Worm (Caenorhabditis elegans) whole organism, mixed stage, embryonic: ENCODE data around the gene sams-3.

ENCODE experiments used
- blmp-1 ChIP-seq: fragments of 150-350 bp; optimal IDR thresholded peaks from 2 replicates; lab custom pipeline; 2014; ENCODE audit warnings: missing biosample characterization, missing genetic modification characterization
- elt-3 ChIP-seq: fragments of 150-350 bp; optimal IDR thresholded peaks from 2 replicates; lab custom pipeline; 2014; ENCODE audit warnings: missing biosample characterization, missing genetic modification characterization
- lin-13 ChIP-seq: fragments of 150-350 bp; optimal IDR thresholded peaks from 2 replicates; lab custom pipeline; 2014; ENCODE audit warnings: missing biosample characterization, missing genetic modification characterization
- lsy-2 ChIP-seq: fragments of 150-350 bp; optimal IDR thresholded peaks from 2 replicates; lab custom pipeline; 2014; ENCODE audit warnings: missing biosample characterization, missing genetic modification characterization
- mls-2 ChIP-seq: sonication (generic microtip); optimal IDR thresholded peaks from 2 replicates; lab custom pipeline; 2016; ENCODE audit warnings: mild to moderate bottlenecking, missing genetic modification characterization, moderate library complexity, missing compliant biosample characterization
- nhr-12 ChIP-seq: fragments of 150-350 bp; optimal IDR thresholded peaks from 2 replicates; lab custom pipeline; 2014; ENCODE audit warnings: missing biosample characterization, missing genetic modification characterization
- nhr-76 ChIP-seq: sonication (generic microtip); optimal IDR thresholded peaks from 2 replicates; lab custom pipeline; 2017; ENCODE audit warnings: missing biosample characterization, missing genetic modification characterization
- pha-4 ChIP-seq: fragments of 150-350 bp; optimal IDR thresholded peaks from 2 replicates; lab custom pipeline; 2018; ENCODE audit warnings: missing biosample characterization, missing genetic modification reagents, missing genetic modification characterization
- snpc-4 ChIP-seq: fragments of 150-350 bp; optimal IDR thresholded peaks from 2 replicates; lab custom pipeline; 2014; ENCODE audit warnings: missing biosample characterization, missing genetic modification characterization
- unc-62 ChIP-seq: fragments of 150-350 bp; optimal IDR thresholded peaks from 2 replicates; lab custom pipeline; 2014; ENCODE audit warnings: missing biosample characterization, missing genetic modification reagents, missing genetic modification characterization

DNA sequence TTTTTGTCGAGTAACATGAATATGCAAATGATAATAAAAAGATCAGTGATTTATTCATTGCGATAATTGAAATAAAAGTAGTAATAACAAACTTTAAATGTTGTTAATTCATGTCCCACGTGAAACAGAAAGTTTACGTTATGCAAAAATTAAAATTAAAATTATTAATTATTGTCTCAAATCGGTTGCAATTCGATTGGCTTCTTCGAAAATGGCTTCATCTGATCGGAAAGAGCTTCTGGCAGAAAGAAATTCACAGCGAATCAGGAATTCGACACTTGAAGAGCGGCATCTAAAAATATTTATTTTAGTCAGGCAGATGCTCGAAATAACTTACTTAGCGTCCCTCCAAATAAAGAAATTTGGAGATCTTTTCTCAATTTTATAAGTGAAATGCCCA lies 17.4 kb downstream of the sams-3 start, which contains the start of gene spe-27:
- TF ChIP-seq unc-62 (GFP tag; lab: Kevin White, UChicago): no peak
- TF ChIP-seq elt-3: no peak
- TF ChIP-seq pha-4 (tag; lab: Kevin White, UChicago): no peak
- no peak for TF ChIP-seq lsy-2 (tag; lab: Kevin White, UChicago)
- TF ChIP-seq blmp-1 (tag; lab: Kevin White, UChicago): no peak
- TF ChIP-seq mls-2 (tag; lab: Kevin White, UChicago): no peak
- TF ChIP-seq nhr-76: no peak
- TF ChIP-seq nhr-12: no peak
- no peak for TF ChIP-seq lin-13 (tag; lab: Kevin White, UChicago)
- TF ChIP-seq snpc-4: no peak
